Worm (Caenorhabditis elegans) whole organism, L2 larva: ENCODE measurements around the gene C40H1.7.

Source experiments
- ama-1 ChIP-seq: fragments of 150-350 bp; optimal IDR thresholded peaks from 2 replicates; lab custom pipeline; 2018; ENCODE audit warnings: inconsistent platforms
- lin-39 ChIP-seq: fragments of 150-350 bp; optimal IDR thresholded peaks from 2 replicates; lab custom pipeline; 2014; ENCODE audit warnings: missing biosample characterization, missing genetic modification reagents, missing genetic modification characterization
- nhr-12 ChIP-seq: fragments of 150-350 bp; optimal IDR thresholded peaks from 2 replicates; lab custom pipeline; 2014; ENCODE audit warnings: missing biosample characterization, missing genetic modification characterization
- nhr-237 ChIP-seq: fragments of 150-350 bp; optimal IDR thresholded peaks from 2 replicates; lab custom pipeline; 2014; ENCODE audit warnings: missing biosample characterization, missing genetic modification characterization
- sma-3 ChIP-seq: sonication (generic microtip); optimal IDR thresholded peaks from 2 replicates; lab custom pipeline; 2016; ENCODE audit warnings: missing genetic modification reagents, missing genetic modification characterization, missing compliant biosample characterization

- TF ChIP-seq ama-1 (no peak), lin-39 (no peak), sma-3 (no peak), nhr-12 (tag; lab: Kevin White, UChicago) (no peak), nhr-237 (no peak)
Observed at ce11 chrIII:9366971-9367370, 42.1 kb downstream of the C40H1.7 start, which contains the start of gene crn-6.
